ENCODE assay signal across 1 fruit fly cellular context in genomic region chrX:8627171-8627570, dm6.
TF ChIP-seq lines count a peak whose summit lies in the region.

No protein-coding gene starts in this region.

TF ChIP-seq in whole organism, embryonic, 481 proteins besides CTCF, POLR2A, EP300 and RAD21 (continued from another document and continues in another):
- TF ChIP-seq CG7963 (GFP tag; IDR thresholded peaks at IDR 0.05; lab: Robert Waterston, UW; ENCODE audit: partially characterized antibody): no peak
- TF ChIP-seq CG8478 (optimal IDR thresholded peaks at IDR 0.05; lab: Kevin White, UChicago): no peak
- peak; percentile 77 for TF ChIP-seq CG31441 (GFP tag; IDR thresholded peaks at IDR 0.05; lab: Robert Waterston, UW)
- peak; percentile 2 for TF ChIP-seq CG1647 (GFP tag; optimal IDR thresholded peaks at IDR 0.05; lab: Kevin White, UChicago)
- peak; percentile 66 for TF ChIP-seq bcd (GFP tag; optimal IDR thresholded peaks at IDR 0.05; lab: Kevin White, UChicago)
- TF ChIP-seq CG3407 (GFP tag; optimal IDR thresholded peaks at IDR 0.05; lab: Kevin White, UChicago): peak; percentile 63
- peak; percentile 53 for TF ChIP-seq Chrac-16 (GFP tag; optimal IDR thresholded peaks at IDR 0.05; lab: Kevin White, UChicago)
- TF ChIP-seq sd (tag; optimal IDR thresholded peaks at IDR 0.05; lab: Kevin White, UChicago): no peak
- TF ChIP-seq CG10654 (GFP tag; optimal IDR thresholded peaks at IDR 0.05; lab: Kevin White, UChicago): peak; percentile 29
- no peak for TF ChIP-seq BtbVII (GFP tag; optimal IDR thresholded peaks at IDR 0.05; lab: Kevin White, UChicago)
- no peak for TF ChIP-seq Drgx (GFP tag; IDR thresholded peaks at IDR 0.05; lab: Robert Waterston, UW)
- no peak for TF ChIP-seq Kr (GFP tag; optimal IDR thresholded peaks at IDR 0.05; lab: Kevin White, UChicago)
- TF ChIP-seq Stat92E (GFP tag; optimal IDR thresholded peaks at IDR 0.05; lab: Kevin White, UChicago): peak in 1 of 3 experiments; percentile 5
- TF ChIP-seq chm (GFP tag; IDR thresholded peaks at IDR 0.05; lab: Robert Waterston, UW): peak; percentile 75; the same call in 1 of the 2 replicates
- TF ChIP-seq CG14965 (GFP tag; optimal IDR thresholded peaks at IDR 0.05; lab: Kevin White, UChicago; ENCODE audit: borderline replicate concordance): peak; percentile 36
- peak; percentile 53 for TF ChIP-seq kay (GFP tag; optimal IDR thresholded peaks at IDR 0.05; lab: Kevin White, UChicago)
- TF ChIP-seq TFAM (GFP tag; optimal IDR thresholded peaks at IDR 0.05; lab: Kevin White, UChicago): no peak
- peak; percentile 87 for TF ChIP-seq ci (GFP tag; IDR thresholded peaks at IDR 0.05; lab: Robert Waterston, UW)
- peak; percentile 65 for TF ChIP-seq CG33557 (GFP tag; optimal IDR thresholded peaks at IDR 0.05; lab: Kevin White, UChicago)
- TF ChIP-seq CG6175 (GFP tag; IDR thresholded peaks at IDR 0.05; lab: Robert Waterston, UW): no peak
- peak; percentile 14 for TF ChIP-seq Nf-YC (tag; optimal IDR thresholded peaks at IDR 0.05; lab: Kevin White, UChicago)
- no peak for TF ChIP-seq MBD-R2 (GFP tag; IDR thresholded peaks at IDR 0.05; lab: Robert Waterston, UW)
- peak; percentile 51 for TF ChIP-seq tx (GFP tag; optimal IDR thresholded peaks at IDR 0.05; lab: Kevin White, UChicago)
- TF ChIP-seq seq (GFP tag; IDR thresholded peaks at IDR 0.05; lab: Robert Waterston, UW): peak; percentile 37; the same call in 1 of the 2 replicates
- no peak for TF ChIP-seq CG3995 (GFP tag; optimal IDR thresholded peaks at IDR 0.05; lab: Kevin White, UChicago)
- TF ChIP-seq CG12769 (tag; optimal IDR thresholded peaks at IDR 0.05; lab: Kevin White, UChicago): peak; percentile 66
- no peak for TF ChIP-seq CG7745 (tag; optimal IDR thresholded peaks at IDR 0.05; lab: Kevin White, UChicago)
- peak; percentile 47 for TF ChIP-seq CG1602 (GFP tag; optimal IDR thresholded peaks at IDR 0.05; lab: Kevin White, UChicago)
- peak; percentile 74 for TF ChIP-seq Ssrp (tag; optimal IDR thresholded peaks at IDR 0.05; lab: Kevin White, UChicago)
- TF ChIP-seq CG6654 (GFP tag; optimal IDR thresholded peaks at IDR 0.05; lab: Kevin White, UChicago): peak; percentile 57
- TF ChIP-seq CG9797 (GFP tag; optimal IDR thresholded peaks at IDR 0.05; lab: Kevin White, UChicago): no peak
- peak; percentile 98 for TF ChIP-seq sens (GFP tag; lab: Kevin White, UChicago)
- TF ChIP-seq CG31365 (tag; optimal IDR thresholded peaks at IDR 0.05; lab: Kevin White, UChicago): no peak
- no peak for TF ChIP-seq da (GFP tag; optimal IDR thresholded peaks at IDR 0.05; lab: Kevin White, UChicago)
- no peak for TF ChIP-seq Scr (GFP tag; IDR thresholded peaks at IDR 0.05; lab: Robert Waterston, UW; ENCODE audit: partially characterized antibody)
- TF ChIP-seq dmrt11E (tag; optimal IDR thresholded peaks at IDR 0.05; lab: Kevin White, UChicago): peak; percentile 89
- TF ChIP-seq Aef1 (GFP tag; IDR thresholded peaks at IDR 0.05; lab: Robert Waterston, UW): 0 out of 3 replicates have a peak, but pooled peaks have one; percentile 17
- TF ChIP-seq CG11695 (GFP tag; IDR thresholded peaks at IDR 0.05; lab: Robert Waterston, UW): peak; percentile 65
- TF ChIP-seq Nf-YA (GFP tag; IDR thresholded peaks at IDR 0.05; lab: Robert Waterston, UW): peak; percentile 36; the same call in 1 of the 2 replicates
- TF ChIP-seq CG4820 (GFP tag; optimal IDR thresholded peaks at IDR 0.05; lab: Kevin White, UChicago): peak; percentile 71
- no peak for TF ChIP-seq CG12744 (GFP tag; optimal IDR thresholded peaks at IDR 0.05; lab: Kevin White, UChicago)
- no peak for TF ChIP-seq zen2 (GFP tag; IDR thresholded peaks at IDR 0.05; lab: Robert Waterston, UW; ENCODE audit: partially characterized antibody)
- peak; percentile 14 for TF ChIP-seq CG12659 (GFP tag; optimal IDR thresholded peaks at IDR 0.05; lab: Kevin White, UChicago)
- TF ChIP-seq Camta (GFP tag; optimal IDR thresholded peaks at IDR 0.05; lab: Kevin White, UChicago): peak; percentile 79
- 0 out of 2 replicates have a peak, but pooled peaks have one; percentile 25 for TF ChIP-seq CG11247 (GFP tag; IDR thresholded peaks at IDR 0.05; lab: Robert Waterston, UW)
- TF ChIP-seq ap (GFP tag; IDR thresholded peaks at IDR 0.05; lab: Robert Waterston, UW): peak; percentile 42; the same call in 1 of the 2 replicates
- TF ChIP-seq Lhr (GFP tag; optimal IDR thresholded peaks at IDR 0.05; lab: Kevin White, UChicago): peak; percentile 48
- TF ChIP-seq ftz-f1 (GFP tag; optimal IDR thresholded peaks at IDR 0.05; lab: Kevin White, UChicago): no peak
- no peak; the same call in 1 of the 2 replicates for TF ChIP-seq ro (GFP tag; IDR thresholded peaks at IDR 0.05; lab: Robert Waterston, UW)
- TF ChIP-seq CG10321 (GFP tag; IDR thresholded peaks at IDR 0.05; lab: Robert Waterston, UW): no peak
- TF ChIP-seq stc (GFP tag; IDR thresholded peaks at IDR 0.05; lab: Robert Waterston, UW): peak; percentile 65
- TF ChIP-seq pnt (GFP tag; optimal IDR thresholded peaks at IDR 0.05; lab: Kevin White, UChicago): peak; percentile 88
- no peak for TF ChIP-seq schlank (tag; optimal IDR thresholded peaks at IDR 0.05; lab: Kevin White, UChicago)
- peak; percentile 76 for TF ChIP-seq CG8924 (tag; optimal IDR thresholded peaks at IDR 0.05; lab: Kevin White, UChicago)
- TF ChIP-seq Dip2 (GFP tag; IDR thresholded peaks at IDR 0.05; lab: Robert Waterston, UW): no peak
- peak; percentile 59; the same call in 1 of the 2 replicates for TF ChIP-seq sim (GFP tag; IDR thresholded peaks at IDR 0.05; lab: Robert Waterston, UW)
- TF ChIP-seq CG5180 (GFP tag; optimal IDR thresholded peaks at IDR 0.05; lab: Kevin White, UChicago): peak; percentile 8
- TF ChIP-seq Usf (GFP tag; optimal IDR thresholded peaks at IDR 0.05; lab: Kevin White, UChicago): peak; percentile 37
- peak; percentile 30 for TF ChIP-seq en (GFP tag; optimal IDR thresholded peaks at IDR 0.05; lab: Kevin White, UChicago)
- TF ChIP-seq maf-S (GFP tag; optimal IDR thresholded peaks at IDR 0.05; lab: Kevin White, UChicago): peak; percentile 39
- peak; percentile 68; the same call in 1 of the 3 replicates for TF ChIP-seq CG34422 (GFP tag; IDR thresholded peaks at IDR 0.05; lab: Robert Waterston, UW)
- TF ChIP-seq CG32532 (GFP tag; IDR thresholded peaks at IDR 0.05; lab: Robert Waterston, UW): no peak
- TF ChIP-seq gsb (GFP tag; IDR thresholded peaks at IDR 0.05; lab: Robert Waterston, UW): no peak
- peak; percentile 15 for TF ChIP-seq eyg (GFP tag; optimal IDR thresholded peaks at IDR 0.05; lab: Kevin White, UChicago)
- peak; percentile 72 for TF ChIP-seq NK7.1 (GFP tag; optimal IDR thresholded peaks at IDR 0.05; lab: Kevin White, UChicago)
- peak; percentile 56 for TF ChIP-seq CG1024 (GFP tag; IDR thresholded peaks at IDR 0.05; lab: Robert Waterston, UW)
- no peak for TF ChIP-seq cwo (GFP tag; optimal IDR thresholded peaks at IDR 0.05; lab: Kevin White, UChicago)
- no peak for TF ChIP-seq CG10543 (GFP tag; optimal IDR thresholded peaks at IDR 0.05; lab: Kevin White, UChicago)
- TF ChIP-seq Dip3 (GFP tag; optimal IDR thresholded peaks at IDR 0.05; lab: Kevin White, UChicago): no peak
- peak; percentile 48 for TF ChIP-seq ems (GFP tag; optimal IDR thresholded peaks at IDR 0.05; lab: Kevin White, UChicago)
- TF ChIP-seq fd96Cb (tag; optimal IDR thresholded peaks at IDR 0.05; lab: Kevin White, UChicago): peak; percentile 80
- TF ChIP-seq sr (GFP tag; IDR thresholded peaks at IDR 0.05; lab: Robert Waterston, UW): no peak
- TF ChIP-seq CG15601 (tag; optimal IDR thresholded peaks at IDR 0.05; lab: Kevin White, UChicago): peak; percentile 71
- peak; percentile 5 for TF ChIP-seq CrebB (tag; optimal IDR thresholded peaks at IDR 0.05; lab: Kevin White, UChicago)
- TF ChIP-seq Sry-β (GFP tag; optimal IDR thresholded peaks at IDR 0.05; lab: Kevin White, UChicago): peak; percentile 20
- no peak for TF ChIP-seq CG1832 (GFP tag; optimal IDR thresholded peaks at IDR 0.05; lab: Kevin White, UChicago)
- peak; percentile 74 for TF ChIP-seq ttk (GFP tag; IDR thresholded peaks at IDR 0.05; lab: Robert Waterston, UW)
- TF ChIP-seq HmgZ (tag; optimal IDR thresholded peaks at IDR 0.05; lab: Kevin White, UChicago): no peak
- TF ChIP-seq CG13123 (GFP tag; optimal IDR thresholded peaks at IDR 0.05; lab: Kevin White, UChicago): no peak
- TF ChIP-seq CG9727 (GFP tag; optimal IDR thresholded peaks at IDR 0.05; lab: Kevin White, UChicago): peak; percentile 70
- peak; percentile 69 for TF ChIP-seq Abd-B (GFP tag; optimal IDR thresholded peaks at IDR 0.05; lab: Kevin White, UChicago)
- TF ChIP-seq CG17328 (GFP tag; IDR thresholded peaks at IDR 0.05; lab: Robert Waterston, UW): peak; percentile 84
- TF ChIP-seq ken (GFP tag; IDR thresholded peaks at IDR 0.05; lab: Robert Waterston, UW): peak; percentile 77; the same call in 2 of the 3 replicates
- peak; percentile 71 for TF ChIP-seq Oli (tag; optimal IDR thresholded peaks at IDR 0.05; lab: Kevin White, UChicago)
- peak; percentile 75 for TF ChIP-seq CG1233 (GFP tag; optimal IDR thresholded peaks at IDR 0.05; lab: Kevin White, UChicago)
- no peak for TF ChIP-seq CG2116 (GFP tag; optimal IDR thresholded peaks at IDR 0.05; lab: Kevin White, UChicago)
- TF ChIP-seq Dll (GFP tag; IDR thresholded peaks at IDR 0.05; lab: Robert Waterston, UW; ENCODE audit: partially characterized antibody): no peak
- TF ChIP-seq Lim3 (GFP tag; IDR thresholded peaks at IDR 0.05; lab: Robert Waterston, UW): no peak
- peak; percentile 64 for TF ChIP-seq gcm (GFP tag; optimal IDR thresholded peaks at IDR 0.05; lab: Kevin White, UChicago)
- peak; percentile 50; the same call in 2 of the 3 replicates for TF ChIP-seq tgo (GFP tag; IDR thresholded peaks at IDR 0.05; lab: Robert Waterston, UW)
- no peak for TF ChIP-seq sc (optimal IDR thresholded peaks at IDR 0.05; lab: Kevin White, UChicago)
- peak; percentile 56 for TF ChIP-seq sc (GFP tag; optimal IDR thresholded peaks at IDR 0.05; lab: Kevin White, UChicago)
- peak; percentile 59 for TF ChIP-seq Asciz (GFP tag; optimal IDR thresholded peaks at IDR 0.05; lab: Kevin White, UChicago)
- no peak for TF ChIP-seq HLH4C (GFP tag; IDR thresholded peaks at IDR 0.05; lab: Robert Waterston, UW; ENCODE audit: partially characterized antibody)
- peak; percentile 68 for TF ChIP-seq CG10267 (tag; optimal IDR thresholded peaks at IDR 0.05; lab: Kevin White, UChicago)
- no peak for TF ChIP-seq CG14860 (GFP tag; IDR thresholded peaks at IDR 0.05; lab: Robert Waterston, UW; ENCODE audit: partially characterized antibody)
- TF ChIP-seq mam (GFP tag; optimal IDR thresholded peaks at IDR 0.05; lab: Kevin White, UChicago): peak; percentile 54
- no peak for TF ChIP-seq vfl (GFP tag; optimal IDR thresholded peaks at IDR 0.05; lab: Kevin White, UChicago)
- TF ChIP-seq Meics (GFP tag; optimal IDR thresholded peaks at IDR 0.05; lab: Kevin White, UChicago): no peak
- TF ChIP-seq Atf3 (GFP tag; optimal IDR thresholded peaks at IDR 0.05; lab: Kevin White, UChicago): peak; percentile 77
- peak; percentile 82 for TF ChIP-seq CG14710 (tag; optimal IDR thresholded peaks at IDR 0.05; lab: Kevin White, UChicago)
- TF ChIP-seq crc (GFP tag; optimal IDR thresholded peaks at IDR 0.05; lab: Kevin White, UChicago): peak; percentile 43
- TF ChIP-seq CG2202 (tag; optimal IDR thresholded peaks at IDR 0.05; lab: Kevin White, UChicago): peak; percentile 71
- TF ChIP-seq Dad (GFP tag; optimal IDR thresholded peaks at IDR 0.05; lab: Kevin White, UChicago): peak; percentile 79
- TF ChIP-seq D (optimal IDR thresholded peaks at IDR 0.05; lab: Kevin White, UChicago): no peak
- peak; percentile 81 for TF ChIP-seq D (GFP tag; optimal IDR thresholded peaks at IDR 0.05; lab: Kevin White, UChicago)
- 0 out of 3 replicates have a peak, but pooled peaks have one; percentile 60 for TF ChIP-seq so (GFP tag; IDR thresholded peaks at IDR 0.05; lab: Robert Waterston, UW)
- TF ChIP-seq cad (GFP tag; optimal IDR thresholded peaks at IDR 0.05; lab: Kevin White, UChicago): no peak
- TF ChIP-seq CG17186 (GFP tag; optimal IDR thresholded peaks at IDR 0.05; lab: Kevin White, UChicago): peak; percentile 53
- peak; percentile 75 for TF ChIP-seq unpg (GFP tag; optimal IDR thresholded peaks at IDR 0.05; lab: Kevin White, UChicago)
- peak; percentile 91 for TF ChIP-seq Xrp1 (GFP tag; IDR thresholded peaks at IDR 0.05; lab: Robert Waterston, UW)
- TF ChIP-seq kni (GFP tag; optimal IDR thresholded peaks at IDR 0.05; lab: Kevin White, UChicago): peak; percentile 2
- peak; percentile 88 for TF ChIP-seq ara (GFP tag; IDR thresholded peaks at IDR 0.05; lab: Robert Waterston, UW)
- TF ChIP-seq trh (GFP tag; optimal IDR thresholded peaks at IDR 0.05; lab: Kevin White, UChicago): peak; percentile 25
- TF ChIP-seq prd (optimal IDR thresholded peaks at IDR 0.05; lab: Kevin White, UChicago): no peak
- TF ChIP-seq prd (GFP tag; IDR thresholded peaks at IDR 0.05; lab: Robert Waterston, UW): peak; percentile 87
- peak; percentile 58 for TF ChIP-seq dimm (GFP tag; IDR thresholded peaks at IDR 0.05; lab: Robert Waterston, UW)
- peak; percentile 63 for TF ChIP-seq CG6813 (GFP tag; optimal IDR thresholded peaks at IDR 0.05; lab: Kevin White, UChicago)
- peak; percentile 44 for TF ChIP-seq HHEX (GFP tag; optimal IDR thresholded peaks at IDR 0.05; lab: Kevin White, UChicago)
- no peak for TF ChIP-seq BEAF-32 (GFP tag; optimal IDR thresholded peaks at IDR 0.05; lab: Kevin White, UChicago)
- TF ChIP-seq unc-4 (GFP tag; IDR thresholded peaks at IDR 0.05; lab: Robert Waterston, UW; ENCODE audit: partially characterized antibody): no peak
- no peak for TF ChIP-seq disco-r (GFP tag; optimal IDR thresholded peaks at IDR 0.05; lab: Kevin White, UChicago)
- peak; percentile 69 for TF ChIP-seq ssp (GFP tag; IDR thresholded peaks at IDR 0.05; lab: Robert Waterston, UW)
- TF ChIP-seq oc (tag; optimal IDR thresholded peaks at IDR 0.05; lab: Kevin White, UChicago): peak; percentile 94
- peak; percentile 69 for TF ChIP-seq CG14667 (GFP tag; IDR thresholded peaks at IDR 0.05; lab: Robert Waterston, UW)
- TF ChIP-seq B-H2 (GFP tag; optimal IDR thresholded peaks at IDR 0.05; lab: Kevin White, UChicago): no peak
- TF ChIP-seq jumu (GFP tag; optimal IDR thresholded peaks at IDR 0.05; lab: Kevin White, UChicago): peak; percentile 85
- peak; percentile 64 for TF ChIP-seq zen (tag; optimal IDR thresholded peaks at IDR 0.05; lab: Kevin White, UChicago)
- TF ChIP-seq nmo (GFP tag; optimal IDR thresholded peaks at IDR 0.05; lab: Kevin White, UChicago): peak; percentile 89
- TF ChIP-seq Rfx (GFP tag; IDR thresholded peaks at IDR 0.05; lab: Robert Waterston, UW): no peak
- no peak; the same call in 1 of the 2 replicates for TF ChIP-seq E2f2 (GFP tag; IDR thresholded peaks at IDR 0.05; lab: Robert Waterston, UW)
- TF ChIP-seq CG12219 (GFP tag; optimal IDR thresholded peaks at IDR 0.05; lab: Kevin White, UChicago): peak; percentile 78
